Worm (Caenorhabditis elegans): ENCODE measurements around the gene hmg-11.

DNA sequence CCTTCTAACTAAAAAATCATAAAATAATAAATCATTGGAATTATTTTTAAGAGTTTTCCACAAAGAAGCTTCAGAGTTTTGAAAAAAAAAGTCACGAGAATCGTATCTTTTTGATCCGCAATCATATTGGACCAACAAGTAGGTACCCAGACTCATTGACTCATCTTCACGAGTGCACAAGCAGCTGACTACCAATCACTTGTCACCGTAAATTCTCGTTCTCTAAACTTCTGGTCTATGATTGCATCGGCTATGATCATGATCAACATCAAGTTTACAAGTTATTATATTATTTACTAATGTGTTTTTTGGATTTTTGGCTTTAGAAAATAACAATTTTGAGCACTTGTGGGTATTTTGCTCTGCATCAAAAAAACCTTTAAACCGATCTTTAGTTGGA lies 3.4 kb downstream of the hmg-11 start:
- TF ChIP-seq ama-1 (optimal IDR thresholded peaks at IDR 0.05) (no peak), sea-1 (GFP tag; conservative IDR thresholded peaks at IDR 0.05) (no peak), hmbx-1 (tag; optimal IDR thresholded peaks at IDR 0.05) (no peak), F13C5.2 (tag; optimal IDR thresholded peaks at IDR 0.05) (no peak), scrt-1 (GFP tag; IDR thresholded peaks at IDR 0.05) (no peak), pes-1 (GFP tag; IDR thresholded peaks at IDR 0.05) (no peak), tbx-11 (GFP tag; IDR thresholded peaks at IDR 0.05) (no peak), hnd-1 (tag; optimal IDR thresholded peaks at IDR 0.05) (no peak), flt-1 (GFP tag; IDR thresholded peaks at IDR 0.05) (no peak)
